Worm (Caenorhabditis elegans): ENCODE results near the gene fut-5.

- no peak for TF ChIP-seq unc-62 (GFP tag; optimal IDR thresholded peaks at IDR 0.05)
- no peak for TF ChIP-seq nhr-11 (tag; optimal IDR thresholded peaks at IDR 0.05)
- TF ChIP-seq lin-39 (tag; optimal IDR thresholded peaks at IDR 0.05) = no peak
- no peak for TF ChIP-seq ceh-82 (tag; optimal IDR thresholded peaks at IDR 0.05)
- TF ChIP-seq pqm-1 (tag; optimal IDR thresholded peaks at IDR 0.05) = no peak
- no peak for TF ChIP-seq tbx-2 (tag; optimal IDR thresholded peaks at IDR 0.05)
- no peak for TF ChIP-seq unc-98 (GFP tag; IDR thresholded peaks at IDR 0.05)
- TF ChIP-seq jun-1 (tag; optimal IDR thresholded peaks at IDR 0.05) = no peak
These were observed at the start of gene fut-5 for ce11 chrII:4667572-4667971.

All from whole organism, L1 larva.